Worm (Caenorhabditis elegans) whole organism, late embryonic: ENCODE results near the gene Y54G2A.10.

Source experiments
- C08G9.2 ChIP-seq: sonication (generic microtip); optimal IDR thresholded peaks from 2 replicates; lab custom pipeline; 2016; ENCODE audit warnings: mild to moderate bottlenecking, missing genetic modification characterization, moderate library complexity, missing compliant biosample characterization
- T23F11.4 ChIP-seq: fragments of 200-800 bp; sonication (Bioruptor generic); optimal IDR thresholded peaks from 2 replicates; lab custom pipeline; 2018; ENCODE audit warnings: mild to moderate bottlenecking, missing genetic modification characterization, missing compliant biosample characterization
- ama-1 ChIP-seq: fragments of 150-350 bp; optimal IDR thresholded peaks from 2 replicates; lab custom pipeline; 2014
- ceh-14 ChIP-seq: sonication (generic microtip); optimal IDR thresholded peaks from 2 replicates; lab custom pipeline; 2016; ENCODE audit warnings: missing genotype, missing genetic modification characterization, missing compliant biosample characterization
- ceh-18 ChIP-seq: sonication (generic microtip); optimal IDR thresholded peaks from 2 replicates; lab custom pipeline; 2016; ENCODE audit warnings: missing genetic modification characterization, missing compliant biosample characterization
- ceh-19 ChIP-seq: fragments of 200-800 bp; sonication (Bioruptor generic); optimal IDR thresholded peaks from 2 replicates; lab custom pipeline; 2018; ENCODE audit warnings: mild to moderate bottlenecking, missing genetic modification characterization, missing compliant biosample characterization
- ceh-2 ChIP-seq: sonication (generic microtip); optimal IDR thresholded peaks from 2 replicates; lab custom pipeline; 2016; ENCODE audit warnings: missing genotype, missing genetic modification characterization, missing compliant biosample characterization
- ceh-22 ChIP-seq: sonication (generic microtip); optimal IDR thresholded peaks from 2 replicates; lab custom pipeline; 2017; ENCODE audit warnings: missing biosample characterization, missing genetic modification characterization
- ceh-24 ChIP-seq: sonication (generic microtip); optimal IDR thresholded peaks from 2 replicates; lab custom pipeline; 2016; ENCODE audit warnings: mild to moderate bottlenecking, missing genetic modification characterization, missing compliant biosample characterization
- ceh-31 ChIP-seq: sonication (generic microtip); optimal IDR thresholded peaks from 2 replicates; lab custom pipeline; 2016; ENCODE audit warnings: missing genetic modification characterization, missing compliant biosample characterization
- ceh-34 ChIP-seq: sonication (generic microtip); optimal IDR thresholded peaks from 2 replicates; lab custom pipeline; 2016; ENCODE audit warnings: mild to moderate bottlenecking, missing genetic modification characterization, missing compliant biosample characterization
- ceh-45 ChIP-seq: fragments of 200-800 bp; sonication (Bioruptor generic); IDR thresholded peaks from 2 replicates; pipeline ENCODE4 v1.3.6; 2022; ENCODE audit warnings: missing genetic modification reagents, missing genetic modification characterization, missing compliant biosample characterization
- ceh-48 ChIP-seq: sonication (generic microtip); optimal IDR thresholded peaks from 2 replicates; lab custom pipeline; 2016; ENCODE audit warnings: missing genetic modification characterization, inconsistent platforms, missing compliant biosample characterization
- ceh-6 ChIP-seq: fragments of 200-800 bp; sonication (Bioruptor generic); optimal IDR thresholded peaks from 2 replicates; lab custom pipeline; 2018; ENCODE audit warnings: mild to moderate bottlenecking, missing genetic modification characterization, missing compliant biosample characterization
- elt-2 ChIP-seq: sonication (generic microtip); optimal IDR thresholded peaks from 2 replicates; lab custom pipeline; 2016; ENCODE audit warnings: missing genetic modification reagents, missing genetic modification characterization, missing compliant biosample characterization
- ets-4 ChIP-seq: sonication (generic microtip); optimal IDR thresholded peaks from 2 replicates; lab custom pipeline; 2016; ENCODE audit warnings: missing genetic modification characterization, missing compliant biosample characterization
- eyg-1 ChIP-seq: sonication (generic microtip); optimal IDR thresholded peaks from 2 replicates; lab custom pipeline; 2016; ENCODE audit warnings: missing genotype, missing genetic modification characterization, missing compliant biosample characterization
- gmeb-2 ChIP-seq: sonication (generic microtip); optimal IDR thresholded peaks from 2 replicates; lab custom pipeline; 2016; ENCODE audit warnings: missing genetic modification characterization, inconsistent platforms, missing compliant biosample characterization
- hlh-13 ChIP-seq: fragments of 200-800 bp; sonication (Bioruptor generic); optimal IDR thresholded peaks from 2 replicates; lab custom pipeline; 2018; ENCODE audit warnings: mild to moderate bottlenecking, missing genetic modification characterization, missing compliant biosample characterization
- hlh-30 ChIP-seq: sonication (generic microtip); optimal IDR thresholded peaks from 2 replicates; lab custom pipeline; 2017; ENCODE audit warnings: antibody characterized with exemption, missing genetic modification characterization, missing compliant biosample characterization; ENCODE audit not compliant: insufficient read depth
- hlh-8 ChIP-seq: sonication (generic microtip); optimal IDR thresholded peaks from 2 replicates; lab custom pipeline; 2016; ENCODE audit warnings: missing genotype, missing genetic modification characterization, missing compliant biosample characterization
- mec-3 ChIP-seq: sonication (generic microtip); optimal IDR thresholded peaks from 2 replicates; lab custom pipeline; 2016; ENCODE audit warnings: borderline replicate concordance, missing genetic modification characterization, missing compliant biosample characterization
- nfya-1 ChIP-seq: sonication (generic microtip); optimal IDR thresholded peaks from 2 replicates; lab custom pipeline; 2017; ENCODE audit warnings: missing genetic modification characterization, mild to moderate bottlenecking, missing compliant biosample characterization, antibody characterized with exemption, moderate library complexity
- npax-4 ChIP-seq: sonication (generic microtip); optimal IDR thresholded peaks from 2 replicates; lab custom pipeline; 2016; ENCODE audit warnings: missing genetic modification characterization, missing compliant biosample characterization
- pag-3 ChIP-seq: sonication (generic microtip); optimal IDR thresholded peaks from 2 replicates; lab custom pipeline; 2016; ENCODE audit warnings: missing compliant biosample characterization, missing genetic modification characterization, borderline replicate concordance
- pat-9 ChIP-seq: fragments of 200-800 bp; sonication (Bioruptor generic); optimal IDR thresholded peaks from 2 replicates; lab custom pipeline; 2018; ENCODE audit warnings: mild to moderate bottlenecking, missing genetic modification characterization, moderate library complexity, missing compliant biosample characterization
- pax-1 ChIP-seq: fragments of 150-350 bp; optimal IDR thresholded peaks from 2 replicates; lab custom pipeline; 2014; ENCODE audit warnings: missing biosample characterization, missing genetic modification characterization
- pha-2 ChIP-seq: sonication (generic microtip); optimal IDR thresholded peaks from 2 replicates; lab custom pipeline; 2017; ENCODE audit warnings: mild to moderate bottlenecking, missing genetic modification characterization, missing compliant biosample characterization
- pqm-1 ChIP-seq: sonication (generic microtip); optimal IDR thresholded peaks from 2 replicates; lab custom pipeline; 2016; ENCODE audit warnings: missing genetic modification characterization, missing compliant biosample characterization
- pros-1 ChIP-seq: fragments of 150-350 bp; optimal IDR thresholded peaks from 2 replicates; lab custom pipeline; 2014; ENCODE audit warnings: missing biosample characterization, missing genetic modification reagents, missing genetic modification characterization
- rnt-1 ChIP-seq: sonication (generic microtip); optimal IDR thresholded peaks from 2 replicates; lab custom pipeline; 2016; ENCODE audit warnings: missing genetic modification characterization, missing compliant biosample characterization
- sox-2 ChIP-seq: fragments of 200-800 bp; sonication (Bioruptor generic); IDR thresholded peaks from 2 replicates; pipeline ENCODE4 v1.3.6; 2022; ENCODE audit warnings: missing genetic modification reagents, missing genetic modification characterization, missing compliant biosample characterization
- ttx-3 ChIP-seq: sonication (generic microtip); optimal IDR thresholded peaks from 2 replicates; lab custom pipeline; 2016; ENCODE audit warnings: missing genetic modification reagents, missing genetic modification characterization, missing compliant biosample characterization
- unc-3 ChIP-seq, 2 experiments: fragments of 200-800 bp in 1 of 2; sonication (Bioruptor generic) in 1 of 2; sonication (generic microtip) in 1 of 2; conservative IDR thresholded peaks in 1 of 2; optimal IDR thresholded peaks in 1 of 2; 2 replicates each; pipeline versions ENCODE4 v1.3.6 to Lab custom; 2016 to 2022; ENCODE audit warnings: missing compliant biosample characterization in 2 of 2, missing genetic modification characterization in 2 of 2, missing genetic modification reagents in 1 of 2
- zip-5 ChIP-seq: sonication (generic microtip); optimal IDR thresholded peaks from 2 replicates; lab custom pipeline; 2016; ENCODE audit warnings: missing genetic modification characterization, missing compliant biosample characterization
- ztf-16 ChIP-seq: sonication (generic microtip); optimal IDR thresholded peaks from 2 replicates; lab custom pipeline; 2017; ENCODE audit warnings: missing genetic modification characterization, missing compliant biosample characterization

The Y54G2A.10 gene

DNA sequence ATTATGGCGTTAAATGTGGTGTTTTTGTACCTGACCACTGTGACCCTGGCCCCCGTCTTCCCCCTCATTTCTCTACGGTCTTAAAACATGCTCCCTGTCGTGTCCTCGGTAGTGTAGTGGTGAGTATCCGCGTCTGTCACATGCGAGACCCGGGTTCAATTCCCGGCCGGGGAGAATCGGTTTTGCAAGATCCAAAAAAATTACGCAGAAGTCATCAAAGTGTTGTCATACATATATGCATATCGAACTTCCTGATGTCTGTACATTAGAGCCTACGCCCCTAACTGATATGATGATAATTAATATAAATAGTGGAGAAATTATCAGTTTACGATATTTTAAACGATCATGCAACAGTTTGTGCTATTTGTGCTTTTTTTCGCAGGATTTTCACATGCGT is 6.0 kb downstream of the Y54G2A.10 start, which contains the start of gene Y54G2A.45 (continued):
- TF ChIP-seq ceh-45 (GFP tag; lab: Robert Waterston, UW) (no peak), ceh-14 (no peak)

ce11 chrIV:2808154-2808553 is 8.7 kb downstream of the Y54G2A.10 start:
- TF ChIP-seq pros-1 (tag; lab: Kevin White, UChicago) (no peak), hlh-8 (tag; lab: Kevin White, UChicago) (no peak), ceh-45 (GFP tag; lab: Robert Waterston, UW) (no peak), ztf-16 (tag; lab: Kevin White, UChicago) (no peak), ttx-3 (tag; lab: Kevin White, UChicago) (no peak), pqm-1 (no peak)

- TF ChIP-seq hlh-13 (GFP tag; lab: Kevin White, UChicago), result no peak
- no peak for TF ChIP-seq gmeb-2 (tag; lab: Kevin White, UChicago)
- no peak for TF ChIP-seq ceh-22 (tag; lab: Kevin White, UChicago)
- no peak for TF ChIP-seq rnt-1
- TF ChIP-seq zip-5, result no peak
- no peak for TF ChIP-seq ama-1 (lab: Kevin White, UChicago)
- no peak for TF ChIP-seq T23F11.4 (GFP tag; lab: Kevin White, UChicago)
- no peak for TF ChIP-seq pha-2 (tag; lab: Kevin White, UChicago)
- TF ChIP-seq ceh-2 (tag; lab: Kevin White, UChicago), result no peak
- no peak for TF ChIP-seq ceh-24 (tag; lab: Kevin White, UChicago)
- TF ChIP-seq elt-2, result no peak
- TF ChIP-seq pax-1 (tag; lab: Kevin White, UChicago), result no peak
- TF ChIP-seq eyg-1 (tag; lab: Kevin White, UChicago), result no peak
- no peak for TF ChIP-seq pros-1 (tag; lab: Kevin White, UChicago)
- TF ChIP-seq ceh-6 (GFP tag; lab: Kevin White, UChicago), result no peak
- TF ChIP-seq sox-2 (GFP tag; lab: Robert Waterston, UW), result no peak
- TF ChIP-seq pag-3 (tag; lab: Kevin White, UChicago), result no peak
- no peak for TF ChIP-seq hlh-30
- TF ChIP-seq ceh-19 (GFP tag; lab: Kevin White, UChicago), result no peak
- TF ChIP-seq, all 69 proteins: peak for 0
Observed at ce11 chrIV:2809208-2809607, 9.7 kb downstream of the Y54G2A.10 start, which contains the start of gene Y54G2A.76. TSS of gene Y54G2A.76 (plus strand) at chrIV:2809410.

DNA sequence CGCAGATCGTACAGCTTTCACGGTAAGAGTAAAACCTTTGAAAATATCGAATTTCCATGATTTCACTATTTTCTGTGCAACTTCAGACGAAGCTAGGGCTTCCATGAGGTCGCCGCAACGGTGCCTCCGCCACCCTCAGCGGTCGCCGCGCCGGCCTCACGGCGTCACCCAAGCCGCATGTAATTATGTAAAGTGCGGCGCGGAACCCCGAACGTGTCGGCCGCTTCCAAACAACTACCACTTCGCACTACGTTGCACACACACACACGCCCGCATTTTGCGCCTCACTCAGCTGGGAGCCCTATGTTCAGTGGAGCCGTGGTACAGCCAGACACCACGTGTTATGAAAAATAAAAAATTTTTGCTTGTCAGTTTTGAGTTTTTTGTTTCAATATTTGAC is 17.5 kb downstream of the Y54G2A.10 start:
- TF ChIP-seq pat-9 (tag; lab: Kevin White, UChicago) (no peak), rnt-1 (no peak), ceh-34 (no peak), unc-3 (GFP tag; conservative IDR thresholded peaks at IDR 0.05; lab: Robert Waterston, UW) (no peak), unc-3 (tag; optimal IDR thresholded peaks at IDR 0.05; lab: Kevin White, UChicago) (no peak), ceh-22 (tag; lab: Kevin White, UChicago) (no peak), mec-3 (no peak), T23F11.4 (GFP tag; lab: Kevin White, UChicago) (no peak), ttx-3 (tag; lab: Kevin White, UChicago) (no peak), ceh-18 (no peak), C08G9.2 (tag; lab: Kevin White, UChicago) (no peak), pag-3 (tag; lab: Kevin White, UChicago) (no peak), ceh-14 (no peak), npax-4 (tag; lab: Kevin White, UChicago) (no peak), ets-4 (no peak), ceh-48 (tag; lab: Kevin White, UChicago) (no peak), nfya-1 (tag; lab: Kevin White, UChicago) (no peak), ceh-31 (no peak)
